Worm (Caenorhabditis elegans) whole organism, midembryonic: ENCODE results near the gene nhr-155.

Experiments used
- T22C8.4 ChIP-seq: fragments of 200-800 bp; sonication (Bioruptor generic); IDR thresholded peaks from 2 replicates; pipeline ENCODE4 v1.3.6; 2022; ENCODE audit warnings: missing genetic modification characterization, missing compliant biosample characterization
- cog-1 ChIP-seq: sonication (generic microtip); optimal IDR thresholded peaks from 2 replicates; lab custom pipeline; 2016; ENCODE audit warnings: missing genetic modification characterization, missing compliant biosample characterization
- flt-1 ChIP-seq: fragments of 200-800 bp; sonication (Bioruptor generic); IDR thresholded peaks from 2 replicates; pipeline ENCODE4 v1.3.6; 2022; ENCODE audit warnings: missing genetic modification characterization, missing compliant biosample characterization
- klf-2 ChIP-seq: fragments of 200-800 bp; sonication (Bioruptor generic); conservative IDR thresholded peaks from 2 replicates; pipeline ENCODE4 v1.3.6; 2022; ENCODE audit warnings: missing genetic modification reagents, missing genetic modification characterization, missing compliant biosample characterization
- med-1 ChIP-seq: sonication (generic microtip); optimal IDR thresholded peaks from 2 replicates; lab custom pipeline; 2017; ENCODE audit warnings: missing genetic modification characterization, mild to moderate bottlenecking, missing compliant biosample characterization, antibody characterized with exemption, missing genetic modification reagents; ENCODE audit not compliant: insufficient read depth
- ref-1 ChIP-seq: fragments of 200-800 bp; sonication (Bioruptor generic); conservative IDR thresholded peaks from 2 replicates; pipeline ENCODE4 v1.3.6; 2022; ENCODE audit warnings: missing genetic modification reagents, missing genetic modification characterization, missing compliant biosample characterization
- tab-1 ChIP-seq: fragments of 200-800 bp; sonication (Bioruptor generic); IDR thresholded peaks from 2 replicates; pipeline ENCODE4 v1.3.6; 2022; ENCODE audit warnings: missing genetic modification characterization, missing compliant biosample characterization
- ztf-23 ChIP-seq: fragments of 200-800 bp; sonication (Bioruptor generic); IDR thresholded peaks from 2 replicates; pipeline ENCODE4 v1.3.6; 2022; ENCODE audit warnings: missing genetic modification reagents, missing genetic modification characterization, missing compliant biosample characterization
- ztf-29 ChIP-seq: fragments of 200-800 bp; sonication (Bioruptor generic); IDR thresholded peaks from 2 replicates; pipeline ENCODE4 v1.3.6; 2022; ENCODE audit warnings: missing genetic modification reagents, missing genetic modification characterization, missing compliant biosample characterization

nhr-155 gene

ce11 chrV:539040-539510, at the start of gene nhr-155:
Gene nhr-155 (plus strand): TSS chrV:539460.
- TF ChIP-seq ztf-29 (GFP tag; lab: Robert Waterston, UW) = no peak
- TF ChIP-seq tab-1 (GFP tag; lab: Robert Waterston, UW) = no peak
- TF ChIP-seq T22C8.4 = no peak
- TF ChIP-seq klf-2 (GFP tag; lab: Robert Waterston, UW) = no peak
- no peak for TF ChIP-seq flt-1
- TF ChIP-seq ztf-23 (GFP tag; lab: Robert Waterston, UW) = no peak
- TF ChIP-seq ref-1 (GFP tag; lab: Robert Waterston, UW) = no peak
- no peak for TF ChIP-seq cog-1 (tag; lab: Kevin White, UChicago)
- TF ChIP-seq med-1 (GFP tag; lab: Kevin White, UChicago) = no peak

- TF ChIP-seq T22C8.4 = no peak
- no peak for TF ChIP-seq ref-1 (GFP tag; lab: Robert Waterston, UW)
- TF ChIP-seq ztf-23 (GFP tag; lab: Robert Waterston, UW) = no peak
- no peak for TF ChIP-seq med-1 (GFP tag; lab: Kevin White, UChicago)
Observed at ce11 chrV:491432-491831, 47.8 kb upstream of the nhr-155 start, which contains the start of gene str-196. Gene str-196 (plus strand): TSS chrV:491732.

- TF ChIP-seq flt-1 = no peak
- TF ChIP-seq med-1 (GFP tag; lab: Kevin White, UChicago) = no peak
- TF ChIP-seq T22C8.4 = 0 out of 2 replicates have a peak, but pooled peaks have one; percentile 29
Observed at ce11 chrV:494284-494683, 45.0 kb upstream of the nhr-155 start, which contains the start of gene nhr-131. Gene nhr-131 (plus strand): TSS chrV:494370.

- TF ChIP-seq flt-1 (no peak), klf-2 (GFP tag; lab: Robert Waterston, UW) (no peak), tab-1 (GFP tag; lab: Robert Waterston, UW) (no peak), med-1 (GFP tag; lab: Kevin White, UChicago) (no peak), ztf-23 (GFP tag; lab: Robert Waterston, UW) (no peak), T22C8.4 (no peak), cog-1 (tag; lab: Kevin White, UChicago) (no peak), ztf-29 (GFP tag; lab: Robert Waterston, UW) (no peak), ref-1 (GFP tag; lab: Robert Waterston, UW) (no peak)
Observed at ce11 chrV:497399-497798, 41.9 kb upstream of the nhr-155 start, which contains the start of gene T01G6.1. Gene T01G6.1 (plus strand): TSS chrV:497699.

ce11 chrV:500535-500934, 38.7 kb upstream of the nhr-155 start:
- no peak for TF ChIP-seq tab-1 (GFP tag; lab: Robert Waterston, UW)

- TF ChIP-seq ref-1 (GFP tag; lab: Robert Waterston, UW) = no peak
- no peak for TF ChIP-seq T22C8.4
- no peak for TF ChIP-seq ztf-29 (GFP tag; lab: Robert Waterston, UW)
- TF ChIP-seq flt-1 = no peak
- no peak for TF ChIP-seq tab-1 (GFP tag; lab: Robert Waterston, UW)
- no peak for TF ChIP-seq klf-2 (GFP tag; lab: Robert Waterston, UW)
- TF ChIP-seq cog-1 (tag; lab: Kevin White, UChicago) = no peak
- TF ChIP-seq ztf-23 (GFP tag; lab: Robert Waterston, UW) = no peak
- TF ChIP-seq med-1 (GFP tag; lab: Kevin White, UChicago) = no peak
Observed at ce11 chrV:501230-501629, 38.0 kb upstream of the nhr-155 start, which contains the start of gene str-256. Gene str-256 (minus strand): TSS chrV:501330.

ce11 chrV:502803-503273, 36.4 kb upstream of the nhr-155 start, which contains the start of gene T01G6.10:
Gene T01G6.10 (minus strand): TSS chrV:503223.
- TF ChIP-seq ztf-23 (GFP tag; lab: Robert Waterston, UW) (no peak), med-1 (GFP tag; lab: Kevin White, UChicago) (no peak), cog-1 (tag; lab: Kevin White, UChicago) (no peak), flt-1 (no peak), klf-2 (GFP tag; lab: Robert Waterston, UW) (no peak), T22C8.4 (no peak), ztf-29 (GFP tag; lab: Robert Waterston, UW) (no peak), ref-1 (GFP tag; lab: Robert Waterston, UW) (no peak), tab-1 (GFP tag; lab: Robert Waterston, UW) (no peak)

- TF ChIP-seq klf-2 (GFP tag; lab: Robert Waterston, UW) (no peak), flt-1 (no peak), ztf-29 (GFP tag; lab: Robert Waterston, UW) (no peak), ref-1 (GFP tag; lab: Robert Waterston, UW) (no peak), med-1 (GFP tag; lab: Kevin White, UChicago) (no peak)
Observed at ce11 chrV:503728-504127, 35.5 kb upstream of the nhr-155 start, which contains the start of gene srlf-35. Gene srlf-35 (plus strand): TSS chrV:504028.

- TF ChIP-seq med-1 (GFP tag; lab: Kevin White, UChicago) (no peak), T22C8.4 (no peak), tab-1 (GFP tag; lab: Robert Waterston, UW) (no peak), ref-1 (GFP tag; lab: Robert Waterston, UW) (no peak), flt-1 (no peak), ztf-29 (GFP tag; lab: Robert Waterston, UW) (no peak), ztf-23 (GFP tag; lab: Robert Waterston, UW) (no peak), cog-1 (tag; lab: Kevin White, UChicago) (no peak), klf-2 (GFP tag; lab: Robert Waterston, UW) (no peak)
Observed at ce11 chrV:505191-505590, 34.1 kb upstream of the nhr-155 start, which contains the start of gene srlf-19. Gene srlf-19 (plus strand): TSS chrV:505491.

- no peak for TF ChIP-seq T22C8.4
- TF ChIP-seq ztf-23 (GFP tag; lab: Robert Waterston, UW) = no peak
- no peak for TF ChIP-seq ref-1 (GFP tag; lab: Robert Waterston, UW)
- TF ChIP-seq med-1 (GFP tag; lab: Kevin White, UChicago) = no peak
- TF ChIP-seq ztf-29 (GFP tag; lab: Robert Waterston, UW) = no peak
- no peak for TF ChIP-seq klf-2 (GFP tag; lab: Robert Waterston, UW)
- no peak for TF ChIP-seq flt-1
Observed at ce11 chrV:512420-512819, 26.8 kb upstream of the nhr-155 start, which contains the start of gene srh-37. Gene srh-37 (minus strand): TSS chrV:512520.
